Worm (Caenorhabditis elegans): ENCODE data around the gene ben-1.

DNA sequence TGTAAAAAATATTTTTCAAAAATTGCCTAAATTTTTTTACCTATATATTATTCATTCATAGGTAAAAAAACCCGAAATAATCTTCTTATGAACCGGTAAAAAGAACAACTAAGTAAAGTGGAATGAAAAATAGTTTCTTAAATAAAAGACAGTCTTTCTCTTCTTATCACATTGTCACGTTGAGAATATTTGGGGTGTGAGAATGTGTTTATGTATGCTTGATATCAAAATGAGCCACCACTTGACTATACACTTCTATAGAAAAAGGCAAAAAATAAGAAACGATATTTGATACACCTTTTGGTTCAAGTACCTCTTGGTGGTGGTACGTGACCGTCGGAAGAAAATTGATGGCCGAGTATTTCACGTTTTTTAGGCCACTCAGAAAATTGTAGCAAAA lies 21.9 kb downstream of the ben-1 start, which contains the start of gene hmit-1.3:
- TF ChIP-seq K09A11.1 (tag; optimal IDR thresholded peaks at IDR 0.05; ENCODE audit: insufficient read depth) (no peak), pha-4 (tag; optimal IDR thresholded peaks at IDR 0.05) (no peak), hlh-13 (GFP tag; optimal IDR thresholded peaks at IDR 0.05) (no peak), pqm-1 (tag; optimal IDR thresholded peaks at IDR 0.05) (no peak), hlh-8 (tag; optimal IDR thresholded peaks at IDR 0.05) (no peak), fkh-10 (GFP tag; optimal IDR thresholded peaks at IDR 0.05) (no peak), syd-9 (tag; optimal IDR thresholded peaks at IDR 0.05) (no peak), ama-1 (optimal IDR thresholded peaks at IDR 0.05) (no peak), hlh-15 (tag; optimal IDR thresholded peaks at IDR 0.05) (no peak), nhr-11 (tag; optimal IDR thresholded peaks at IDR 0.05) (no peak), unc-86 (tag; optimal IDR thresholded peaks at IDR 0.05) (no peak), sdc-2 (tag; optimal IDR thresholded peaks at IDR 0.05) (no peak), nfya-1 (tag; optimal IDR thresholded peaks at IDR 0.05) (no peak)
